Worm (Caenorhabditis elegans): ENCODE results near the gene W10G11.2.

W10G11.2 gene

DNA sequence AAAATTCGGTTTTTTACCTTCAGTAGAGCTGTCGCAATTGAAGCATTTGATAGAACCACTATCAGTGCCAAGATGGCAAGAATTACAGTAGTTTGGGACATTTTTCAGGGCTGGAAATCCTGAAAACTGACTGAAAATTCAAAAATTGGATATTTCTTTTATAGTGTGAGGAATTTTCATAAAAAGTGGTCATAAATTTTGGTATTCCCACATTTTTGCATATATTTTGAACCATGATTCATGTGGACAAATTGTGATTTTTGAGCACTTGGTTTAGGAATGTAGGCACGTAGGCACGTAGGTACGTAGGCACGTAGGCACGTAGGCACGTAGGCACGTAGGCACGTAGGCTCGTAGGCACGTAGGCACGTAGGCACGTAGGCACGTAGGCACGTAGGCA lies 49.2 kb downstream of the W10G11.2 start, which contains the start of gene Y49F6B.19:
Gene Y49F6B.19 (minus strand): TSS at position 101 of the 400 bp plus-strand sequence.
- TF ChIP-seq tra-1 (GFP tag; IDR thresholded peaks at IDR 0.05) (0 out of 2 replicates have a peak, but pooled peaks have one; percentile 19), ama-1 (optimal IDR thresholded peaks at IDR 0.05) (no peak)

Data from whole organism, L4 larva.